Worm (Caenorhabditis elegans) whole organism, late embryonic: ENCODE data around the gene F20D6.1.

Experiments
- K09A11.1 ChIP-seq: sonication (generic microtip); optimal IDR thresholded peaks from 2 replicates; lab custom pipeline; 2017; ENCODE audit warnings: antibody characterized with exemption, mild to moderate bottlenecking, missing genetic modification characterization, missing compliant biosample characterization; ENCODE audit not compliant: insufficient read depth
- ceh-48 ChIP-seq: sonication (generic microtip); optimal IDR thresholded peaks from 2 replicates; lab custom pipeline; 2016; ENCODE audit warnings: missing genetic modification characterization, inconsistent platforms, missing compliant biosample characterization
- hlh-13 ChIP-seq: fragments of 200-800 bp; sonication (Bioruptor generic); optimal IDR thresholded peaks from 2 replicates; lab custom pipeline; 2018; ENCODE audit warnings: mild to moderate bottlenecking, missing genetic modification characterization, missing compliant biosample characterization
- hlh-8 ChIP-seq: sonication (generic microtip); optimal IDR thresholded peaks from 2 replicates; lab custom pipeline; 2016; ENCODE audit warnings: missing genotype, missing genetic modification characterization, missing compliant biosample characterization
- lim-6 ChIP-seq: sonication (generic microtip); optimal IDR thresholded peaks from 2 replicates; lab custom pipeline; 2016; ENCODE audit warnings: missing genetic modification characterization, missing compliant biosample characterization
- nfya-1 ChIP-seq: sonication (generic microtip); optimal IDR thresholded peaks from 2 replicates; lab custom pipeline; 2017; ENCODE audit warnings: missing genetic modification characterization, mild to moderate bottlenecking, missing compliant biosample characterization, antibody characterized with exemption, moderate library complexity
- nhr-11 ChIP-seq: fragments of 150-350 bp; optimal IDR thresholded peaks from 2 replicates; lab custom pipeline; 2014; ENCODE audit warnings: missing biosample characterization, missing genetic modification characterization
- nhr-232 ChIP-seq: sonication (generic microtip); optimal IDR thresholded peaks from 2 replicates; lab custom pipeline; 2016; ENCODE audit warnings: missing genetic modification characterization, missing compliant biosample characterization

DNA sequence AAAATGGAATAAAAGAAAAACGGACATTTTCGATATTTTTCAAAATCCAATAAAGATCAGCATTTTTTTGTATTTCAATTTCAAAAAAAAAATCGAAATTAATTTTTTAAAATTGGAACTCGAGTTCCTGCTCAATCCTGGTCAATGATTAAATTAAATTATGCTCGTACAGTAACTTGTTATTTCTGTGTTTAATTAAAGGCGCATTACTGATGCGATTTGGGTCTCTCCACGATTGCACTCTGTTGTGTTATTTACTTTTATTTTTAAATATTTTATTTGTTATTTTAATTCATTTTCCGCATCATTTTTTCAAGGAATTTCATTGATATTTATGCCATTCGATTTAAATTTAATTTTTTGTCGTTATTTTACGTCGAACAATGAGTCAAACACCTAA is 12.3 kb upstream of the F20D6.1 start:
- TF ChIP-seq K09A11.1 (tag; lab: Kevin White, UChicago) (no peak), nfya-1 (no peak), hlh-8 (no peak), ceh-48 (tag; lab: Kevin White, UChicago) (no peak), nhr-11 (tag; lab: Kevin White, UChicago) (no peak), lim-6 (no peak), hlh-13 (no peak), nhr-232 (tag; lab: Kevin White, UChicago) (no peak)
